Worm (Caenorhabditis elegans): ENCODE measurements around the gene F29F11.20.

Gene F29F11.20

DNA sequence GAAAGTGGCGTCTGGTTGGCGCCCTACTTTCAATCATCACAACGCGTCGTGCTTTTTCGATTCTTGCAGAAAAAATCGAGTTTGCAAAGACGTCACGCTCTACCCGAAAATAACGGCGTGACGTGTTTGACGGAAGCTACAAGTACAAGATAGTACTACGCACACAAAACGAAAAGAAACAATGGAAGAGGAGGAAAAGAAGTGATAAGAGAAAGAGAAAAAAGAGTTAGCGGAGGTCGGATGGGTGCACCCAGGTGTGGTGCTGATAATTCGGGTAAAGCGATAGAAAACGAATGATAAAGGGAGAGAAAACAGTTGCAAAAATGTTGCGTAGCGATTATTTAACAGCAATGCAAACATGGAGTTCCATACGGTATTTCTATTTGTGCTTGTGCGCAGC, 39.0 kb downstream of the F29F11.20 start (continued):
- TF ChIP-seq lir-3 (tag; optimal IDR thresholded peaks at IDR 0.05; ENCODE audit: poor library complexity) (no peak), aly-2 (tag; optimal IDR thresholded peaks at IDR 0.05) (no peak), mef-2 (tag; optimal IDR thresholded peaks at IDR 0.05) (no peak), nhr-85 (tag) (peak; percentile 73), nhr-11 (tag; optimal IDR thresholded peaks at IDR 0.05) (no peak), elt-3 (tag; optimal IDR thresholded peaks at IDR 0.05) (peak in 1 of 6 experiments; percentile 23), egl-27 (tag; optimal IDR thresholded peaks at IDR 0.05) (no peak), skn-1 (tag; optimal IDR thresholded peaks at IDR 0.05) (no peak), xbp-1 (tag; optimal IDR thresholded peaks at IDR 0.05) (no peak), isw-1 (GFP tag; IDR thresholded peaks at IDR 0.05) (no peak), fkh-10 (GFP tag; optimal IDR thresholded peaks at IDR 0.05) (no peak), lin-35 (GFP tag; optimal IDR thresholded peaks at IDR 0.05) (peak in 1 of 2 experiments; percentile 39), elt-2 (tag; optimal IDR thresholded peaks at IDR 0.05) (peak; percentile 96), lin-13 (GFP tag; optimal IDR thresholded peaks at IDR 0.05) (no peak), mep-1 (tag; optimal IDR thresholded peaks at IDR 0.05) (no peak), ceh-63 (GFP tag; optimal IDR thresholded peaks at IDR 0.05) (no peak), F16B12.6 (tag; optimal IDR thresholded peaks at IDR 0.05) (no peak), ztf-4 (tag; optimal IDR thresholded peaks at IDR 0.05) (no peak), vab-15 (tag; optimal IDR thresholded peaks at IDR 0.05) (no peak), snu-23 (GFP tag; optimal IDR thresholded peaks at IDR 0.05) (peak; percentile 11), mab-9 (GFP tag; IDR thresholded peaks at IDR 0.05) (no peak), ces-1 (GFP tag; optimal IDR thresholded peaks at IDR 0.05) (no peak), aha-1 (tag; optimal IDR thresholded peaks at IDR 0.05) (no peak), nhr-84 (tag; optimal IDR thresholded peaks at IDR 0.05) (no peak), alr-1 (tag; optimal IDR thresholded peaks at IDR 0.05; ENCODE audit: borderline replicate concordance) (no peak), efl-1 (optimal IDR thresholded peaks at IDR 0.05) (no peak), efl-1 (GFP tag; optimal IDR thresholded peaks at IDR 0.05 in 1 of 2) (peak in 1 of 2 experiments; percentile 91), hlh-4 (tag; optimal IDR thresholded peaks at IDR 0.05) (no peak), ztf-11 (tag; optimal IDR thresholded peaks at IDR 0.05) (no peak), nhr-71 (tag; optimal IDR thresholded peaks at IDR 0.05) (peak; percentile 64), hpl-2 (GFP tag; optimal IDR thresholded peaks at IDR 0.05) (no peak), dsc-1 (tag; optimal IDR thresholded peaks at IDR 0.05) (no peak), zip-4 (GFP tag; optimal IDR thresholded peaks at IDR 0.05) (no peak), unc-30 (tag; optimal IDR thresholded peaks at IDR 0.05) (no peak), egl-13 (tag; optimal IDR thresholded peaks at IDR 0.05) (no peak), ceh-8 (GFP tag; optimal IDR thresholded peaks at IDR 0.05) (no peak), nhr-20 (tag; optimal IDR thresholded peaks at IDR 0.05) (peak; percentile 78), efl-3 (GFP tag; optimal IDR thresholded peaks at IDR 0.05) (no peak), C16A3.4 (tag; optimal IDR thresholded peaks at IDR 0.05) (no peak), lin-39 (tag; optimal IDR thresholded peaks at IDR 0.05) (no peak), lin-14 (GFP tag; optimal IDR thresholded peaks at IDR 0.05) (peak; percentile 63), tlp-1 (tag; optimal IDR thresholded peaks at IDR 0.05) (no peak), nhr-237 (tag; optimal IDR thresholded peaks at IDR 0.05) (no peak), nhr-12 (tag; optimal IDR thresholded peaks at IDR 0.05) (no peak), ets-5 (GFP tag; IDR thresholded peaks at IDR 0.05) (no peak), swsn-7 (tag; optimal IDR thresholded peaks at IDR 0.05) (no peak), rnt-1 (tag; optimal IDR thresholded peaks at IDR 0.05) (peak; percentile 10), jun-1 (tag; optimal IDR thresholded peaks at IDR 0.05) (peak; percentile 53), unc-130 (tag; optimal IDR thresholded peaks at IDR 0.05) (no peak), ceh-90 (tag; optimal IDR thresholded peaks at IDR 0.05) (no peak), fkh-4 (tag; optimal IDR thresholded peaks at IDR 0.05; ENCODE audit: borderline replicate concordance) (no peak), ceh-88 (GFP tag; IDR thresholded peaks at IDR 0.05) (no peak), Y116A8C.19 (tag; optimal IDR thresholded peaks at IDR 0.05; ENCODE audit: borderline replicate concordance) (no peak), nhr-28 (tag; optimal IDR thresholded peaks at IDR 0.05) (no peak), unc-86 (tag; optimal IDR thresholded peaks at IDR 0.05) (no peak)

Data from whole organism, L1 larva.